Worm (Caenorhabditis elegans): ENCODE data around the gene srz-71.

srz-71 gene

DNA sequence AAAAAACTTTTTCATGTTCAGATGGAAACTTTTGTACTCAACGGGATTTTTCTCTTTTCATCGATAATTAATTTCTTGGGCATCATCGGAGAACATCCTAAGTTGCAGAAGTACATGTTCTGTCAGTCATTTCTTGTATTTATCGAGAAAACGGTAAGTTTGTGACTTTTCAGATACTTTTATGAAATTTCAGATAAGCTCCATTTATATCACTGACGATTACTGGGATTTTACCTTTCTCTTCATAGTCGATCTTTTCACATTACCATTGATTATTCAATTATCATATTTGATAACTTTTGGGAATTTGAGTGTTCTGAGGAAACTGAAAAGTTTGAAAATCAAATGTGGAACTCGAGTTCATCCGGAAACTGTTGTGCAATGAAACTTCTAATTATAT, 8.1 kb upstream of the srz-71 start, which contains the start of gene srz-105:
Gene srz-105 (plus strand): TSS at position 301 of the 400 bp plus-strand sequence.
- no peak for TF ChIP-seq T22C8.4 (GFP tag; IDR thresholded peaks at IDR 0.05)
- no peak for TF ChIP-seq ztf-29 (GFP tag; IDR thresholded peaks at IDR 0.05)
- TF ChIP-seq ztf-23 (GFP tag; IDR thresholded peaks at IDR 0.05), result no peak
- no peak for TF ChIP-seq med-1 (GFP tag; optimal IDR thresholded peaks at IDR 0.05; ENCODE audit: insufficient read depth)

DNA sequence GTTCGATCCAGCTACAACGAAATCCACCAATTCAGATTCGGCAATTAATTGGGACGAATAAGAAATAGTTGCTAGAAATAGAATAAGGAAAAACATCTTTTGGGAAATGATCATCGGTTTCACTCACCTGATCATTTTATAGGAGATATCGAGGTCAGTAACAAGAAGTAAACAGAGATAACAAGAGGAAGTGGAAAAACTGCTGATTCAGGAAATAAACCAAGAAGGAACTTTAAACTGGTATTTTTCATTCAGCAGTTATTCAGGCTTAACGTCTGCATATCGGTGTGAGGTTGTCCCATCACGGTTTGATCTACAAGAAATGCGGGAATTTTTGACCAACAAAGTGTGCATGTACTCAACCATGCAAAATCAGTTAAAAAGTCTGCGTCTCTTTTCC, 4.2 kb upstream of the srz-71 start, which contains the start of gene K03D3.2:
Gene K03D3.2 (minus strand): TSS at position 101 of the 400 bp plus-strand sequence.
- TF ChIP-seq tab-1 (GFP tag; IDR thresholded peaks at IDR 0.05), result no peak
- no peak for TF ChIP-seq cog-1 (tag; optimal IDR thresholded peaks at IDR 0.05)
- TF ChIP-seq ref-1 (GFP tag; conservative IDR thresholded peaks at IDR 0.05), result no peak

DNA sequence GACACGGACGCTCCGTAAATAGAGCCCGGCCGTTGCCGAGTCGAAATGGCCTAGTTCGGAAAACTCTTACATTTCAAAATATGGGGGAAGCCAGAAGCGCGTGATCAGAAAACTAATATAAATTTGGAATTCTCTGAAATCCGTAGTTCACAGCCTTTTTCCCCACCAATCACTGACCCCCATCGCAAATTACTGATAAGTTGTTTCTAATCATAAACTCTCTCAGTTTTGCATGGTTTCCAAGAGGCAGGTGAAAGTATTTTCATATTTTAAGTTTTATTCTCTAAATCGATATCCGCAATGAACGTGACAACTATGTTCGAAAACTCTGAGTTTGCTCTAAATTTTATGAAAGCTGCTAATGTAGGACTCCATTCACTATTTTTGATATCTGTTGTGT, 3.5 kb upstream of the srz-71 start, which contains the start of gene srz-74:
Gene srz-74 (plus strand): TSS at position 301 of the 400 bp plus-strand sequence.
- TF ChIP-seq T22C8.4 (GFP tag; IDR thresholded peaks at IDR 0.05) (no peak), cog-1 (tag; optimal IDR thresholded peaks at IDR 0.05) (no peak), flt-1 (GFP tag; IDR thresholded peaks at IDR 0.05) (no peak)

DNA sequence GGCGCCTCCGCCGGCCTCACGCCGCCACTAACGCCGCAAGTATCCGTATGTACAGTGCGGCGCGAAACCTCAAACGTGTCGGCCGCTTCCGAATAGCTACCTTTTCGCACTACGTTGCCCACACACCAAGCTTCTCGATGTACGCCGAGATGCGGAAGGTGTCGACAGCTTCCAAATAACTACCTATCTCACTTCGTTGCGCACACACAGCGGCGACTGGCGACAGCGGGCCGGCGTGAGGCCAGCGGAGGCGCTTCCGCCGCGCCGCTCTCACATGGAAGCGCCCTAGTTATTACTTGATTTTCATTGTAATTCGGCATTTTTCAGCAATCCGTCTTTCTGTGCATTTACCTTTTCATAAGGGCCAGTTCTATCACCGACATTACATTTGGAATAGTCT, 2.2 kb upstream of the srz-71 start:
- TF ChIP-seq ztf-23 (GFP tag; IDR thresholded peaks at IDR 0.05), result no peak

DNA sequence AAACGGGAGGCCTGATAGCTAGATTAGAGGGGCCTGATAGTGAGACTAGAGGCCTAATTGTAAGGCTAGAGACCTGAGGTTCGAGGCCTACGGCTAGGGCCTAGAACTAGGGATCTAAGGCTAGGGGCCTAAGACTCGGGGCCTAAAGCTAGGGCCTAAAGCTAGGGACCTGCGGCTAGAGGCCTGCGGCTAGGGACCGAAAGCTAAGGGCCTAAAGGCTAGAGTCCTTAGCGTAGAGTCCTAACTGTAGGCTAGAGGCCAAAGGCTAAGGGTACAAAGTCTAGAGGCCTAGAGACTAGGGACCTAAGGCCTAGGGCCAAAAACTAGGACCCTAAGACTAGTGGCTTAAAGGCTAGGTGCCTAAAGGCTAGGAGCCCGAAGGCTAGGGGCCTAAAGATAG, 436 bp downstream of the srz-71 start:
- no peak for TF ChIP-seq cog-1 (tag; optimal IDR thresholded peaks at IDR 0.05)

DNA sequence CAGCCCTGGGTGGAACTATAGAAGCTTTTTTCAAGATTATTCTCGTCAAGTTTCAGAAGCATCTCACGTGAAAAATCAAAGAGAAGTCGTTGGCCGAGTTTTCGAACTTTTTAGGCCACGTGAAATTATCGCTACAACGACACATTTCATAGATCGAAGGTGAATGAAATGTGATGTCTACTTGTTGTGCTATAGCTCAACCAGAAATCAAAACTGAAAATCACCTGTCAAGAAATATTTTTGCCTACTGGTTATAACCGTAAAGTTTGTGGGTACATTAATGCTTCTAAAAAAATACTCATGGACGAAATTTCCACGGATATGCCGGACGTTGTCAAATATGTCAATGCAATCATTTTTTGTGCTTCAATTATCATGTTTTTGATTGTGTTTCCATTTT, 2.4 kb downstream of the srz-71 start, which contains the start of gene srz-38:
Gene srz-38 (plus strand): TSS at position 301 of the 400 bp plus-strand sequence.
- TF ChIP-seq cog-1 (tag; optimal IDR thresholded peaks at IDR 0.05) (no peak), ref-1 (GFP tag; conservative IDR thresholded peaks at IDR 0.05) (no peak), tab-1 (GFP tag; IDR thresholded peaks at IDR 0.05) (no peak), med-1 (GFP tag; optimal IDR thresholded peaks at IDR 0.05; ENCODE audit: insufficient read depth) (no peak), klf-2 (GFP tag; conservative IDR thresholded peaks at IDR 0.05) (no peak), ztf-23 (GFP tag; IDR thresholded peaks at IDR 0.05) (no peak), ztf-29 (GFP tag; IDR thresholded peaks at IDR 0.05) (no peak), flt-1 (GFP tag; IDR thresholded peaks at IDR 0.05) (no peak), T22C8.4 (GFP tag; IDR thresholded peaks at IDR 0.05) (no peak)

DNA sequence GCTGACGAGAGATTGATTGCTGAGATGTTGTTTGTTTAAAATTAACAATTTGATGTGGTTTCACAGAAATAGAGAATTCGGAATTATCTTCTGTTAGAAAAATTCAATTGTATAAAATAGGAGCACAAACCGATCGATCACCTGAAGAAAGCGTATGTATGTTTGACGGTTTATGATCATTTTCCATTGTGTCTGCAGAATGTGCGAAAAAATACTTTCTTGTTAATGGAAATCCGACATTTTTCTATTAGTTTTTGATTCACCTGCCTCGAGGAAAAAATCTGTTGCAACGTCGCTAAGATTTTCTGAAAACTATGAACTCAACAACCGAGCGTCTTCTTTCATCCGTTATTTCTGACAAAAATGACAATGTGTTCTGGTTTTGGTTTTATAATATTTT, 4.0 kb downstream of the srz-71 start, which contains the start of gene C35D6.13:
Gene C35D6.13 (plus strand): TSS at position 301 of the 400 bp plus-strand sequence.
- no peak for TF ChIP-seq ref-1 (GFP tag; conservative IDR thresholded peaks at IDR 0.05)
- no peak for TF ChIP-seq ztf-29 (GFP tag; IDR thresholded peaks at IDR 0.05)
- TF ChIP-seq med-1 (GFP tag; optimal IDR thresholded peaks at IDR 0.05; ENCODE audit: insufficient read depth), result no peak
- no peak for TF ChIP-seq klf-2 (GFP tag; conservative IDR thresholded peaks at IDR 0.05)
- no peak for TF ChIP-seq flt-1 (GFP tag; IDR thresholded peaks at IDR 0.05)
- TF ChIP-seq T22C8.4 (GFP tag; IDR thresholded peaks at IDR 0.05), result no peak
- no peak for TF ChIP-seq tab-1 (GFP tag; IDR thresholded peaks at IDR 0.05)
- no peak for TF ChIP-seq cog-1 (tag; optimal IDR thresholded peaks at IDR 0.05)
- TF ChIP-seq ztf-23 (GFP tag; IDR thresholded peaks at IDR 0.05), result no peak

DNA sequence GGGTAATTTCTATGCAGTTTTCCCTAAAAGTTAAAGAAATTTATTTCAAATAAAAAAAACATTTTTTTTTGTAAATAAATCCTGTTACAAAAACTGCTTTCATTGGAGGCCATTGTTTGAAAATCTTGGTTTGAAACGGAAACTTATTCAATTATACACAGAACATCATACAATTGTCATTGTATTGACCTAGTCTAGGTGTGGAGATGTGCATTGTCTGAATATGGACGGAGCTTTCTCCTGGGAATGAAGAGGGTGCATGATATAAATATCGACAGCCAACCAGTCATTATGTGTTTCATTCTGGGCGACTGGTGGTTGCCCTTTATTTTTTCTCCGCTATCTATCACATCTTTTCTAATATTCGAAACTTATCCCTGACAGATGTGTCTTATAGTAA, 13.8 kb downstream of the srz-71 start, which contains the start of gene C35D6.3:
Gene C35D6.3 (plus strand): TSS at position 301 of the 400 bp plus-strand sequence.
- TF ChIP-seq flt-1 (GFP tag; IDR thresholded peaks at IDR 0.05), result no peak

DNA sequence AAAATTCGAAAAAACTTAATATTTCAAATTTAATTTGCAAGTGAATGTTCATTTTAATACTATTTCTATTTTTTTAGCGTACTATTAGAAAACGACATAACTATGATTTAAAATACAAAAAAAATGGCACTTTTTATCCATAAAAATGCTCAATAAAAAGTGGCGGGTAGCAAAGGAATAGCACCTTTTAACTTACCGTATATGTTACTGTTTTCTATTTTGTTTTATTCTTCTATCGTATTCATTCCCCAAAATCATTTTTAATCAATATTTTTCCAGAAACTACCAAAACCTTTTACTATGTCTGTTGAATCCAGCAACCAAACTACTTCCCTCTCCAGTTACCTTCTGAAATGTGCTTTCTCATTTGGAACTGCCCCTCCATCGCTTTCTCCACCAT, 18.0 kb downstream of the srz-71 start, which contains the start of gene C35D6.4:
Gene C35D6.4 (plus strand): TSS at position 301 of the 400 bp plus-strand sequence.
- TF ChIP-seq ztf-29 (GFP tag; IDR thresholded peaks at IDR 0.05), result no peak
- TF ChIP-seq ref-1 (GFP tag; conservative IDR thresholded peaks at IDR 0.05), result no peak
- TF ChIP-seq flt-1 (GFP tag; IDR thresholded peaks at IDR 0.05), result no peak
- no peak for TF ChIP-seq T22C8.4 (GFP tag; IDR thresholded peaks at IDR 0.05)
- no peak for TF ChIP-seq med-1 (GFP tag; optimal IDR thresholded peaks at IDR 0.05; ENCODE audit: insufficient read depth)
- no peak for TF ChIP-seq ztf-23 (GFP tag; IDR thresholded peaks at IDR 0.05)
- no peak for TF ChIP-seq cog-1 (tag; optimal IDR thresholded peaks at IDR 0.05)
- no peak for TF ChIP-seq tab-1 (GFP tag; IDR thresholded peaks at IDR 0.05)
- no peak for TF ChIP-seq klf-2 (GFP tag; conservative IDR thresholded peaks at IDR 0.05)

DNA sequence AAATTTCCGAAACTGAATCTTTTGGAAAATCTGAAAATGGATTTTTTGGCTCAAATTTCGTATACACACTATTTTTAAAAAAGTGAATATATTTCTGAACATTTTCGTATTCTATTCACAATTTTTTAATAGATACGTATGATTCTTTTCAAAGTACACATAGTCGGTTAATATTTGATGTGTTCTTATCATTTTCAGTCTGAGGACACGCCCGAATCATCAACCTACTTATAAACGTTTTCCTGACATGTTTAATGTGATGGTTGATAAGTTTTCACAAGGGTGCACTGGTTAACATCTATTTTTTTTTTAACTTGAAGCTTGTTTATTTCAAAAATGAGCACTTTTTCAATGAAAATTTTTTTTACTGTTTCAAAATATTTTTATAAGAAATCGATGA, 31.9 kb downstream of the srz-71 start:
- TF ChIP-seq T22C8.4 (GFP tag; IDR thresholded peaks at IDR 0.05), result no peak
- no peak for TF ChIP-seq klf-2 (GFP tag; conservative IDR thresholded peaks at IDR 0.05)
- no peak for TF ChIP-seq ztf-23 (GFP tag; IDR thresholded peaks at IDR 0.05)
- TF ChIP-seq ztf-29 (GFP tag; IDR thresholded peaks at IDR 0.05), result no peak
- no peak for TF ChIP-seq cog-1 (tag; optimal IDR thresholded peaks at IDR 0.05)
- TF ChIP-seq ref-1 (GFP tag; conservative IDR thresholded peaks at IDR 0.05), result no peak
- TF ChIP-seq med-1 (GFP tag; optimal IDR thresholded peaks at IDR 0.05; ENCODE audit: insufficient read depth), result no peak
- no peak for TF ChIP-seq flt-1 (GFP tag; IDR thresholded peaks at IDR 0.05)

DNA sequence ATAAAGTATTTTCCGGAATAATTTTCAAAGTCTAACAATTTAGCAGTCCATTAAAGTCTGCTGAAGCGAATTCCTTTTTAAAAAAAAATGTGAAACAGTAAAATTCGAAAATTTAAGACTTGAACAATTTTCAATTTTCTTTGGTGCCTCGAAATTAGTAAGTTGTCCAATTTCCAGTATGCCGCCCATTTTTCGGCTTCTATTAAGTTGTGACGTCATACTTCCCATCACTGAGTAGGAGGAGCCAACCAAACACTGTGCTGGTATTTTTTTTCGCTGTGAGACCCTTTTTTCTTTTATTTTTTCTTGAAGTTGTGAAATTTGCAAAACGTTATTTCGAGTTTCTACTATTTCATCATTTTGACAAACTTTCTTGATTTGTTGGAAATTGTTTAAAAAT, 37.9 kb downstream of the srz-71 start:
- no peak for TF ChIP-seq T22C8.4 (GFP tag; IDR thresholded peaks at IDR 0.05)
- TF ChIP-seq klf-2 (GFP tag; conservative IDR thresholded peaks at IDR 0.05), result no peak
- no peak for TF ChIP-seq cog-1 (tag; optimal IDR thresholded peaks at IDR 0.05)
- no peak for TF ChIP-seq med-1 (GFP tag; optimal IDR thresholded peaks at IDR 0.05; ENCODE audit: insufficient read depth)
- TF ChIP-seq tab-1 (GFP tag; IDR thresholded peaks at IDR 0.05), result no peak
- no peak for TF ChIP-seq flt-1 (GFP tag; IDR thresholded peaks at IDR 0.05)
- TF ChIP-seq ztf-29 (GFP tag; IDR thresholded peaks at IDR 0.05), result no peak
- TF ChIP-seq ref-1 (GFP tag; conservative IDR thresholded peaks at IDR 0.05), result no peak
- no peak for TF ChIP-seq ztf-23 (GFP tag; IDR thresholded peaks at IDR 0.05)
